Worm (Caenorhabditis elegans) whole organism, L3 larva: ENCODE data around the gene nfm-1.

Source experiments
- R02D3.7 ChIP-seq: fragments of 150-350 bp; optimal IDR thresholded peaks from 2 replicates; lab custom pipeline; 2014; ENCODE audit warnings: missing biosample characterization, missing genetic modification characterization
- ama-1 ChIP-seq: fragments of 150-350 bp; optimal IDR thresholded peaks from 2 replicates; lab custom pipeline; 2018
- ceh-82 ChIP-seq: fragments of 150-350 bp; optimal IDR thresholded peaks from 2 replicates; lab custom pipeline; 2014; ENCODE audit warnings: missing biosample characterization, missing genetic modification characterization
- ceh-9 ChIP-seq: sonication (generic microtip); optimal IDR thresholded peaks from 2 replicates; lab custom pipeline; 2018; ENCODE audit warnings: missing biosample characterization, missing genetic modification characterization
- egl-27 ChIP-seq: sonication (generic microtip); optimal IDR thresholded peaks from 4 replicates; lab custom pipeline; 2017; ENCODE audit warnings: missing biosample characterization, missing genetic modification reagents, missing genetic modification characterization
- elt-1 ChIP-seq: fragments of 150-350 bp; optimal IDR thresholded peaks from 2 replicates; lab custom pipeline; 2014; ENCODE audit warnings: missing biosample characterization, missing genetic modification characterization
- fos-1 ChIP-seq: fragments of 150-350 bp; optimal IDR thresholded peaks from 2 replicates; lab custom pipeline; 2014; ENCODE audit warnings: missing biosample characterization, missing genetic modification characterization
- lin-15B ChIP-seq: fragments of 150-350 bp; optimal IDR thresholded peaks from 2 replicates; lab custom pipeline; 2014; ENCODE audit warnings: missing biosample characterization, missing genetic modification characterization
- mdl-1 ChIP-seq: fragments of 150-350 bp; optimal IDR thresholded peaks from 2 replicates; lab custom pipeline; 2014; ENCODE audit warnings: missing biosample characterization, missing genetic modification characterization
- nfya-1 ChIP-seq: sonication (generic microtip); optimal IDR thresholded peaks from 2 replicates; lab custom pipeline; 2017; ENCODE audit warnings: missing genetic modification characterization, mild to moderate bottlenecking, missing compliant biosample characterization, antibody characterized with exemption, moderate library complexity; ENCODE audit not compliant: insufficient read depth
- nhr-28 ChIP-seq: fragments of 150-350 bp; optimal IDR thresholded peaks from 2 replicates; lab custom pipeline; 2014; ENCODE audit warnings: missing biosample characterization, missing genetic modification characterization
- snpc-4 ChIP-seq: fragments of 150-350 bp; optimal IDR thresholded peaks from 2 replicates; lab custom pipeline; 2014; ENCODE audit warnings: missing biosample characterization, missing genetic modification characterization
- tbx-2 ChIP-seq: sonication (generic microtip); optimal IDR thresholded peaks from 2 replicates; lab custom pipeline; 2016; ENCODE audit warnings: mild to moderate bottlenecking, missing genetic modification characterization, missing compliant biosample characterization
- zag-1 ChIP-seq: fragments of 150-350 bp; optimal IDR thresholded peaks from 2 replicates; lab custom pipeline; 2014; ENCODE audit warnings: missing biosample characterization, missing genetic modification characterization

DNA sequence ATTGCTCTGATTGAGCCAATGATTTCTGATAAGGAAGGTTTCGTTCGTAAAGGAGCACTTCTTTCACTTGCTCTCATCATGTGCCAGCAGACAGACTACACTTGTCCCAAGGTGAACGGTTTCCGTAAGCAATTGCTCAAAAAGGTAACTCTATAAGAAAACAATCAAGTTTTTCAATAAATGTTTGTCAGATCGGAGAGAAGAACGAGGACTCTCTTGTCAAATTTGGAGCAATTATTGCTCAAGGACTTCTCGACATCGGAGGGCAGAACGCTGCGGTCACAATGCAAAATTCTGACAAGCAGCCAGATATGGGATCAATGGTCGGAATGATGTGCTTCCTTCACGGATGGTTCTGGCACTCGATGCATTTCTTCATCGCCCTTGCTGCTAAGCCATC is 42.1 kb downstream of the nfm-1 start:
- TF ChIP-seq zag-1 (tag; lab: Kevin White, UChicago), result no peak
- TF ChIP-seq snpc-4 (tag; lab: Kevin White, UChicago), result no peak
- no peak for TF ChIP-seq ama-1 (lab: Kevin White, UChicago)
- no peak for TF ChIP-seq nhr-28 (tag; lab: Kevin White, UChicago)
- no peak for TF ChIP-seq ceh-82 (tag; lab: Kevin White, UChicago)
- no peak for TF ChIP-seq ceh-9 (tag; lab: Kevin White, UChicago)
- TF ChIP-seq egl-27 (tag; lab: Kevin White, UChicago), result no peak
- TF ChIP-seq R02D3.7 (tag; lab: Kevin White, UChicago), result no peak
- TF ChIP-seq lin-15B (tag; lab: Kevin White, UChicago), result no peak
- no peak for TF ChIP-seq elt-1 (tag; lab: Kevin White, UChicago)
- no peak for TF ChIP-seq tbx-2 (tag; lab: Kevin White, UChicago)
- no peak for TF ChIP-seq nfya-1
- no peak for TF ChIP-seq mdl-1 (tag; lab: Kevin White, UChicago)
- TF ChIP-seq fos-1 (tag; lab: Kevin White, UChicago), result no peak
